Fruit fly (Drosophila melanogaster): ENCODE data around the gene CG13775.
A peak's percentile ranks its signal among the peaks of the same experiment; 100 is the strongest.

The CG13775 gene

dm6 chr2L:6967422-6968012, 10.8 kb upstream of the CG13775 start, which contains the start of gene Sumo (continued):
- TF ChIP-seq gsb (GFP tag; IDR thresholded peaks at IDR 0.05): peak; percentile 5; the same call in 1 of the 2 replicates
- no peak for TF ChIP-seq CG7556 (GFP tag; optimal IDR thresholded peaks at IDR 0.05)
- no peak for TF ChIP-seq CG12942 (GFP tag; optimal IDR thresholded peaks at IDR 0.05)
- TF ChIP-seq CG14710 (tag; optimal IDR thresholded peaks at IDR 0.05): peak; percentile 65
- TF ChIP-seq sim (GFP tag; IDR thresholded peaks at IDR 0.05): 0 out of 2 replicates have a peak, but pooled peaks have one; percentile 11
- TF ChIP-seq CG2875 (GFP tag; optimal IDR thresholded peaks at IDR 0.05): no peak
- no peak for TF ChIP-seq CG11696 (GFP tag; IDR thresholded peaks at IDR 0.05)
- peak; percentile 32 for TF ChIP-seq CG17829 (tag; optimal IDR thresholded peaks at IDR 0.05)
- peak; percentile 35 for TF ChIP-seq CG12391 (tag; optimal IDR thresholded peaks at IDR 0.05)
- TF ChIP-seq grau (tag; optimal IDR thresholded peaks at IDR 0.05): peak; percentile 21
- TF ChIP-seq CG1529 (GFP tag; optimal IDR thresholded peaks at IDR 0.05): no peak
- TF ChIP-seq CG17802 (tag; optimal IDR thresholded peaks at IDR 0.05): no peak
- no peak for TF ChIP-seq HLH3B (GFP tag; IDR thresholded peaks at IDR 0.05)
- no peak for TF ChIP-seq CG10209 (GFP tag; optimal IDR thresholded peaks at IDR 0.05)
- no peak for TF ChIP-seq disco-r (GFP tag; optimal IDR thresholded peaks at IDR 0.05)
- no peak for TF ChIP-seq CG15073 (GFP tag; optimal IDR thresholded peaks at IDR 0.05)
- no peak for TF ChIP-seq Bdp1 (GFP tag; optimal IDR thresholded peaks at IDR 0.05)
- no peak for TF ChIP-seq Atf3 (GFP tag; optimal IDR thresholded peaks at IDR 0.05)
- TF ChIP-seq CG4360 (GFP tag; IDR thresholded peaks at IDR 0.05): no peak
- no peak for TF ChIP-seq CG33557 (GFP tag; optimal IDR thresholded peaks at IDR 0.05)
- TF ChIP-seq CG4730 (GFP tag; IDR thresholded peaks at IDR 0.05): no peak
- no peak for TF ChIP-seq Ets97D (GFP tag; optimal IDR thresholded peaks at IDR 0.05)
- TF ChIP-seq CG16813 (GFP tag; IDR thresholded peaks at IDR 0.05; ENCODE audit: partially characterized antibody): peak; percentile 100
- no peak for TF ChIP-seq CG15601 (tag; optimal IDR thresholded peaks at IDR 0.05)
- no peak for TF ChIP-seq ttk (GFP tag; IDR thresholded peaks at IDR 0.05)
- TF ChIP-seq CG16863 (GFP tag; optimal IDR thresholded peaks at IDR 0.05): no peak
- TF ChIP-seq nom (GFP tag; optimal IDR thresholded peaks at IDR 0.05): no peak
- TF ChIP-seq Dek (tag; optimal IDR thresholded peaks at IDR 0.05): peak; percentile 42
- peak; percentile 9 for TF ChIP-seq D19A (tag; optimal IDR thresholded peaks at IDR 0.05)
- TF ChIP-seq Oli (tag; optimal IDR thresholded peaks at IDR 0.05): peak; percentile 30
- peak; percentile 94 for TF ChIP-seq CG2116 (GFP tag; optimal IDR thresholded peaks at IDR 0.05)
- no peak for TF ChIP-seq B-H1 (GFP tag; IDR thresholded peaks at IDR 0.05)
- TF ChIP-seq HmgD (GFP tag; optimal IDR thresholded peaks at IDR 0.05): no peak
- TF ChIP-seq NC2β (GFP tag; optimal IDR thresholded peaks at IDR 0.05): no peak
- no peak for TF ChIP-seq CHES-1-like (GFP tag; optimal IDR thresholded peaks at IDR 0.05)
- no peak; the same call in 1 of the 2 replicates for TF ChIP-seq CG9215 (GFP tag; IDR thresholded peaks at IDR 0.05)
- no peak for TF ChIP-seq z (GFP tag; IDR thresholded peaks at IDR 0.05)
- TF ChIP-seq CG11504 (tag; optimal IDR thresholded peaks at IDR 0.05): peak; percentile 39
- no peak for TF ChIP-seq CG13296 (GFP tag; optimal IDR thresholded peaks at IDR 0.05)
- peak; percentile 56 for TF ChIP-seq CG14441 (GFP tag; IDR thresholded peaks at IDR 0.05)
- no peak for TF ChIP-seq cato (GFP tag; optimal IDR thresholded peaks at IDR 0.05; ENCODE audit: borderline replicate concordance)
- TF ChIP-seq dm (GFP tag; optimal IDR thresholded peaks at IDR 0.05): peak; percentile 0
- TF ChIP-seq abd-A (tag; optimal IDR thresholded peaks at IDR 0.05): no peak
- TF ChIP-seq tio (GFP tag; optimal IDR thresholded peaks at IDR 0.05): no peak
- no peak for TF ChIP-seq sd (tag; optimal IDR thresholded peaks at IDR 0.05)
- TF ChIP-seq amos (GFP tag; IDR thresholded peaks at IDR 0.05; ENCODE audit: partially characterized antibody): peak; percentile 100
- TF ChIP-seq Antp (GFP tag; optimal IDR thresholded peaks at IDR 0.05): no peak
- no peak for TF ChIP-seq pan (optimal IDR thresholded peaks at IDR 0.05)
- TF ChIP-seq pan (GFP tag; optimal IDR thresholded peaks at IDR 0.05 in 1 of 2, IDR thresholded peaks at IDR 0.05 in 1 of 2): peak in 1 of 2 experiments; percentile 43
- TF ChIP-seq E2f2 (GFP tag; IDR thresholded peaks at IDR 0.05): no peak
- TF ChIP-seq CG4820 (GFP tag; optimal IDR thresholded peaks at IDR 0.05): no peak

Data from whole organism, embryonic.